Worm (Caenorhabditis elegans): ENCODE data around the gene F33A8.7.

F33A8.7 gene

ce11 chrII:11025566-11025965 lies at the start of gene F33A8.7:
TSS of gene F33A8.7 (minus strand) at chrII:11025666.
- no peak for TF ChIP-seq unc-62 (GFP tag; optimal IDR thresholded peaks at IDR 0.05)

DNA sequence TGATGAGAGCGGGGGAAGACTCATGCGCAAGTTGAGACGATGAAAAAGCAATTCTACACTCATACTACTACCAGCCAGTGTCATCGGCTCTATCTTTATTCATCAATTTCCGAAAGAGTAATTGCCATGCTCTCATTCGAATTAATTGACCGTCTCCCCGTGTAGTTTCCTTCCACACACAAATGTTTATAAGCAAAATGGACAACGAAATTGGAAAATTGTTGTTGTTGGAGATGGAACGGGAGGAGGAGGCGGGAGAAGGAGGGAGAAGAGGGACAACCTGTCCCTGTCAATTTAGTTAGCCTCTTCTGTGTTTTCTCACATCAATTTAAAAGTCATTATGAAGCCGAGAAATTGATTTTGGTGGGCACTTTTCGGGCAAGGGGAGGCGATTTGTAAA lies 47.1 kb upstream of the F33A8.7 start:
- no peak for TF ChIP-seq unc-62 (GFP tag; optimal IDR thresholded peaks at IDR 0.05)

DNA sequence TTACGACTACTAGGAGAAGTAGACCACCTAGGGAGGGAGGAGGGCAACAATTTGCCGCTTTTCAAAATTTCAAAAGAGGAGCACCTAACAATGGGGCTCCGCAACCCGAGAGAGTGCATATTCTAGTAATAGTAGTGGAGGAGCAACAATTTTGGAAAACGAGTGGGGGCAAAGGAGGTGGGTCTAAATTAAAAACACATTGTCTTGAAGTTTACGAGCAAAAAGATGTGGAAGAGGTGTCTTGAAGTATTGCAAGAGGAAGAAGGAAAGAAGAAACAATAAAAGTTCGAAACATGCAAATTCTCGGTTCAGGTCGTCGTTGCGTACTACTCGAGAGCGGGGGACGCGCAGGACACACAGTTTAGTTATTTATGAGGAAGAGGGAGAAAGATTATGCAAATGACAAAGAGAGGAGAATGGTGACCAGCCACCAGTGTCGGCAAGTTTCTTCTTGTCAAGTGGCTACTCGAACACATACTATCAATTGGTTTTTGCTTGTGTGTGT lies 38.8 kb upstream of the F33A8.7 start:
- TF ChIP-seq unc-62 (GFP tag; optimal IDR thresholded peaks at IDR 0.05) = no peak

DNA sequence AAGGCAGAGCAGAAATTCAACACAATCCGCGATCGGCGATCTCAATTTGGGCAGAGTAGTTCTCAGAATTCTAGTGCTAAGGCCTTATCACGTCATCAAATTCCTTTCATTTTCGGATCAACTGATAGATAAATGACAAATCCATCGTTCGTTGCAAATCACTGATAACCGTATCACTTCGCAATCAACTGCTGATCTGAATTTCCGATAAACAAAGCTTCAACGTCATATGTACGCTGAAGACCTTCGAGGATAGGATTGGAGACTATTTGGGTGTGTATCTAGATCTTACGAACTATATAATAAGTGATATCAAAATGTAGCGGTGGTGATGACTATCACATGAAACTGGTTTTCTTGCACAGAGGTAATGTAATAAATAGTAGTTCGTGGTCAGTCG lies 31.8 kb upstream of the F33A8.7 start:
- TF ChIP-seq unc-62 (GFP tag; optimal IDR thresholded peaks at IDR 0.05) = no peak

DNA sequence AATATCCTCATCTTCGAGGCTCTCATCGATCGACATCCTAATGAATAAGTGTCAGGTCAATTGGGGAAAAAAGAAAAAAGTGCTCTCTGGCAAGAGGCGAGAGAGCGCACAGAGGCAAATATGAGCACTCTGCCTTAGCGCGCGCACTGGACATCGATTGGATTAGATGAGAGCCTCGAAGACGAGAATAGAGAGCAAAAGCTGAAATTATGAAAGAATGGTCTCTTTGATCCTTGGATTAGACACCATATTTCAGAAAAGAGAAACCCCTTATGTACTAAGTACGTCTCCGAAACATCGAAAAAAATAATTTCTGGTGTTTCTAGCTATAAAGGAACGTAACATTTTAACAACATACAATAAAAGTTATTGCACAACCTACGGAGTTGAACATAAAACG lies 29.8 kb upstream of the F33A8.7 start, which contains the start of gene F45E10.2:
TSS of gene F45E10.2 (minus strand) at position 101 of the 400 bp plus-strand sequence.
- no peak for TF ChIP-seq unc-62 (GFP tag; optimal IDR thresholded peaks at IDR 0.05)

- TF ChIP-seq unc-62 (GFP tag; optimal IDR thresholded peaks at IDR 0.05) = no peak
Observed at ce11 chrII:11052526-11052925, 27.1 kb upstream of the F33A8.7 start.

- TF ChIP-seq unc-62 (GFP tag; optimal IDR thresholded peaks at IDR 0.05) = no peak
Observed at ce11 chrII:11050678-11051077, 25.2 kb upstream of the F33A8.7 start.

ce11 chrII:11049876-11050275 lies 24.4 kb upstream of the F33A8.7 start, which contains the start of the genes sdhd-1 and ilkp-1:
TSS of gene sdhd-1 (minus strand) at chrII:11049913.
TSS of gene ilkp-1 (plus strand) at chrII:11050255.
- TF ChIP-seq unc-62 (GFP tag; optimal IDR thresholded peaks at IDR 0.05) = no peak

DNA sequence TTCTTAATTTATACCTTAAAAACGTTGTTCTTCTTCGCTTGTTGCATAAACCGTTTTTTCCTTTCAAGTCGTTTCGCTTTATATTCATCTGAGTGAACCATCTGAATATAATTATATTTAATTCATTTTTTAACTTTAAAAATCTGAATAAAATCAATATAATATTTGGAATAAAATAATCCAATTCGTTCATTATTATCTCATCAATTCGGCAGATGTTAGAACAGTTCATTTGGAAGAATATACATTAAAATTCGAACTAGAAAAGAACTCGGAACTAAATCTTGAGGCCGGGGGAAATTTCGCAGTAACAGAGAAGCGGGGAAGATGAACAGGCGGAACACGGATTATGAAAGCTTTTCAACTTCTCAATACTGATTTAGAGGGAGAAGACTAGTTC lies 23.5 kb upstream of the F33A8.7 start, which contains the start of gene F33A8.4:
TSS of gene F33A8.4 (minus strand) at position 101 of the 400 bp plus-strand sequence.
- TF ChIP-seq unc-62 (GFP tag; optimal IDR thresholded peaks at IDR 0.05) = no peak

DNA sequence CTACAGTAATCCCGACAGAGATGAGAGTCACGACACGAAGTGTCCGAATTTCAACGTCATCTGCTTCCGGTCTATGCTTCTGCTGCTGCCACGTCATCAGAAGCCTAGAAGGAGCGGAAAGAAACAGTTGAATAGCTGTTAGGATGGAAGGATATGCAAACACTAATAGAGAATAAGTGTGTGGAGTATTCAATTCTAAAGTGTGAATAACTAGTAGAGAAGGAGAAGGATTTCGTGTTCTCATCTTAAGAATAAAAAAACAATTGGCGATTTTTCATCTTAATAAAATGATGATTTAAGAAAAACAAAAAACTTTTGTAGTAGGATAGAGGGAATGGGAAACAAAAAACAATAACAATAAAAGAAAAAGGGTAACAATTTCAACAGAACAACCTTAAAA lies 20.4 kb upstream of the F33A8.7 start, which contains the start of gene col-83:
TSS of gene col-83 (minus strand) at position 101 of the 400 bp plus-strand sequence.
- no peak for TF ChIP-seq unc-62 (GFP tag; optimal IDR thresholded peaks at IDR 0.05)

- TF ChIP-seq unc-62 (GFP tag; optimal IDR thresholded peaks at IDR 0.05) = no peak
Observed at ce11 chrII:11044193-11044568, 18.7 kb upstream of the F33A8.7 start.

- no peak for TF ChIP-seq unc-62 (GFP tag; optimal IDR thresholded peaks at IDR 0.05)
Observed at ce11 chrII:11043546-11044192, 18.2 kb upstream of the F33A8.7 start.

DNA sequence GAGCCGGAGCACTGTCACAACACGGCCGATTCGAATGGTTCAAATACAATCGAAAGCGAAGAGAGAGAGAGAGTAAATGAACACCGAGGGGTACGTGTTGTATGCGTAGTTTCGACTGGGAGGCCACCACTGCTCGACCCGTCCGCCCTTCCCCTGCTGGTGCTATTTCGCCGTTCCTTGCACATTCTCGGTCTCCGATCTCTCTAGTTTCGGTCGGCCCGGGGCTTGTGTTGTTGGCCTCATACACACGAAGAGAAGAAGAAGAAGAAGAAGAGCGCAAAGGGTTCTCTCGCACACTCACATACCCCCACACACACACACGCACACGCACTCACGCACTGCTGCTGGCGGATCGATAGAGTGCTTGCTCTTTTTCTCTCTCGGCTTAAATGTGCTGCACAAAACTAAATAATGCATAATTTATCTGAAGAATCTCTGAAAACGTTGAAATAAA lies 17.4 kb upstream of the F33A8.7 start:
- no peak for TF ChIP-seq unc-62 (GFP tag; optimal IDR thresholded peaks at IDR 0.05)

- TF ChIP-seq unc-62 (GFP tag; optimal IDR thresholded peaks at IDR 0.05) = no peak
Observed at ce11 chrII:11041846-11042262, 16.4 kb upstream of the F33A8.7 start.

DNA sequence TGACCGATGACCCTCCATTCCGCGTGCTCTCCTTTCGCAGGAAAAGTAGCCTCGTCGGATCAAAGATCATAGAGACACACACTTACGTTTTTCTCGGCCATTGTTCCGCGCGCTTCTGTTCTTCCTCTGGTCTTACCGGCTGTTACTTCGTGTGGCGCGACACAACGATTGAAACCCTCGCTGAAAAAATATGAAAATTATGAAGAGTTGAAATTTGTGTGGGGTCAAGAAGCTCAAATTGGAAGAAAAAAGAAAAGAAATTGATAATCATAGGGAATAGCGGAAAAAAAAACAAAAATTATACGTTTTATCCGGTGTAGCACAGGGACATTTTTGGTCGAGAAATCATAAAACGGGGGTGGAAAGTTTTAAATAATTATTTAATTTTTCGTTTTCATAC lies 15.6 kb upstream of the F33A8.7 start, which contains the start of gene cey-1:
TSS of gene cey-1 (minus strand) at position 180 of the 400 bp plus-strand sequence.
- TF ChIP-seq unc-62 (GFP tag; optimal IDR thresholded peaks at IDR 0.05) = no peak

ce11 chrII:11040140-11040539 lies 14.7 kb upstream of the F33A8.7 start:
- TF ChIP-seq unc-62 (GFP tag; optimal IDR thresholded peaks at IDR 0.05) = no peak

DNA sequence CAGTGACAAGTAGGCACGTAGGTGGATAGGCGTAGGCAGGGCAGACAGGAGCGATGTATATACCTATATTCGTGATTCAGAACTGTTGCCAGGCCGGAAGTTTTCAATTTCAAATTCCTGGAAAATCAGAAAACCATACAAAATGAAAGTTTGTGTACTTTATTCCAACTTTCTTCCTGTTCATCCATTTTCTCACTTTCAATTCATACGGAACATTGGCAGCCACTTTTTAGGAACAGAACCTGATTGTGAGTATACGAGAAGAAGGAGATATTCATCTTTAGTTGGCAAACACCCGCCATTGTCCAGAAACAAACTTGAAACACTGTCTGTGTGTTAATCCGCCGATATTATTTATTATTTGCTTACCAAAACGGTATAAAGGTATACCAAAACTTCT lies 10.3 kb upstream of the F33A8.7 start, which contains the start of gene srlf-15:
TSS of gene srlf-15 (plus strand) at position 301 of the 400 bp plus-strand sequence.
- TF ChIP-seq unc-62 (GFP tag; optimal IDR thresholded peaks at IDR 0.05) = no peak

Measured in whole organism, dauer.